Fruit fly (Drosophila melanogaster): ENCODE measurements around the gene Rcc1.

The Rcc1 gene

DNA sequence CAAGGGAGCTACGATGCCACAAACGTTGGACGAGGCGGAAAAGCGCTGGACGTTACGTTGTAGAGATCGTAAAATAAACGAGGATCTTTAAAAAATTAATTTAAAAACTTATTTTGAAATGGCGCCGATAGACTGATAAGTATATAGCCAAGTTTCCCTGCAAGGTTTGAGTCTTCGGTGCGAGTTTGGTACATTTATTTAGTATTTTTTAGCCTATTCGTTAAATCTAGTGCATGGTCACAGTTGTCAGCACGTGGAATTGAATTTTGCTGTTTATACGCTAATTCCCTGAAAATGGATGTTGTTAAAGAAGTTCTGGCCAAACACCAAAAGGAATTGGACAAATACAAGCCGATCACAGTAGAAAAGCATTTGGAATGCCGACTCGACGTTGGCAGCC lies 33.3 kb downstream of the Rcc1 start, which contains the start of gene CG32409 (continued):
- TF ChIP-seq CG9609 (GFP tag; optimal IDR thresholded peaks at IDR 0.05) (no peak), Dad (GFP tag; optimal IDR thresholded peaks at IDR 0.05) (no peak), CG10274 (GFP tag; optimal IDR thresholded peaks at IDR 0.05) (no peak), Adf1 (GFP tag; IDR thresholded peaks at IDR 0.05) (no peak), Ets97D (GFP tag; optimal IDR thresholded peaks at IDR 0.05) (peak; percentile 66), Lhr (GFP tag; optimal IDR thresholded peaks at IDR 0.05) (peak; percentile 72), nmo (GFP tag; optimal IDR thresholded peaks at IDR 0.05) (peak; percentile 44), Sry-δ (GFP tag; optimal IDR thresholded peaks at IDR 0.05) (peak; percentile 74), pita (GFP tag; optimal IDR thresholded peaks at IDR 0.05) (peak; percentile 68), CG2116 (GFP tag; optimal IDR thresholded peaks at IDR 0.05) (peak; percentile 68)

DNA sequence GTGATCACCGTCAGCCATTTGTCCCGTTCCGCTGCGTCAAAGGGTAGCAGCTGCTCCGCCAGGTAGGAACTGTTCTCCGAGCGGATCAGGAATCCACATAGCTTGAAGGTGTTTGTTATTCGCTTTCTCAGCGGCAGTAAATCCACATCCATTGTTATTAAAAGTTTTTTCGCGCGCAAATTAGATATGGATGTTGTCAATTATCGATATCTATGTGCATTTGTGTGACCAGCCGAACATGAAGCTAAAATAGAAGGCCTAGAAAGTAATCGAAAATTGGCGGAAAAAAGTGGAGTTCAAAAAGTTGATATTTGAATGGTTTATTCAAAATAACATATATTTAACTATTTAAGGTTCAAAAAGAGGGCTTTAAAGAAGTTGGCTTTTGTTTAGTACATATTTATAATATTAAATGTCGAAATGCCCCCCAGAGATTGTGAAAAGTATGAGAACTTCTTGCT lies 35.3 kb downstream of the Rcc1 start, which contains the start of the genes PolE2 and CG5592:
TSS of gene PolE2 (minus strand) at position 208 of the 461 bp plus-strand sequence.
TSS of gene CG5592 (plus strand) at position 411 of the 461 bp plus-strand sequence.
- TF ChIP-seq chinmo (GFP tag; IDR thresholded peaks at IDR 0.05; ENCODE audit: partially characterized antibody) (0 out of 4 replicates have a peak, but pooled peaks have one; percentile 46), CG11398 (GFP tag; optimal IDR thresholded peaks at IDR 0.05) (no peak), danr (GFP tag; IDR thresholded peaks at IDR 0.05) (no peak), CG16813 (GFP tag; IDR thresholded peaks at IDR 0.05; ENCODE audit: partially characterized antibody) (0 out of 3 replicates have a peak, but pooled peaks have one; percentile 32), gt (GFP tag; IDR thresholded peaks at IDR 0.05) (no peak), CG8388 (GFP tag; optimal IDR thresholded peaks at IDR 0.05) (no peak), Usf (GFP tag; optimal IDR thresholded peaks at IDR 0.05) (no peak), CG2116 (GFP tag; optimal IDR thresholded peaks at IDR 0.05) (peak; percentile 83), Atf-2 (GFP tag; optimal IDR thresholded peaks at IDR 0.05) (no peak), unc-4 (GFP tag; IDR thresholded peaks at IDR 0.05; ENCODE audit: partially characterized antibody) (peak; percentile 58), Xrp1 (GFP tag; IDR thresholded peaks at IDR 0.05) (no peak), pita (GFP tag; optimal IDR thresholded peaks at IDR 0.05) (no peak), Dek (tag; optimal IDR thresholded peaks at IDR 0.05) (no peak), corto (GFP tag; optimal IDR thresholded peaks at IDR 0.05) (no peak), CrebB (tag; optimal IDR thresholded peaks at IDR 0.05) (no peak), Opbp (GFP tag; IDR thresholded peaks at IDR 0.05; ENCODE audit: partially characterized antibody) (peak; percentile 9; the same call in 1 of the 3 replicates), crc (GFP tag; optimal IDR thresholded peaks at IDR 0.05) (no peak), Dip2 (GFP tag; IDR thresholded peaks at IDR 0.05) (no peak), Sin3A (optimal IDR thresholded peaks at IDR 0.05) (no peak), CG7357 (GFP tag; IDR thresholded peaks at IDR 0.05) (no peak), Fer2 (tag; optimal IDR thresholded peaks at IDR 0.05) (no peak), CG13775 (GFP tag; optimal IDR thresholded peaks at IDR 0.05) (no peak), NfI (GFP tag; optimal IDR thresholded peaks at IDR 0.05) (no peak), al (GFP tag; IDR thresholded peaks at IDR 0.05) (no peak), Optix (GFP tag; IDR thresholded peaks at IDR 0.05) (no peak), ac (GFP tag; optimal IDR thresholded peaks at IDR 0.05) (no peak), HmgD (GFP tag; optimal IDR thresholded peaks at IDR 0.05) (no peak), Six4 (GFP tag; optimal IDR thresholded peaks at IDR 0.05) (no peak), CG42726 (GFP tag; IDR thresholded peaks at IDR 0.05; ENCODE audit: partially characterized antibody) (peak; percentile 27; the same call in 1 of the 2 replicates), CG34224 (GFP tag; IDR thresholded peaks at IDR 0.05; ENCODE audit: partially characterized antibody) (peak; percentile 43; the same call in 1 of the 3 replicates), Dip3 (GFP tag; optimal IDR thresholded peaks at IDR 0.05) (no peak), CG3281 (GFP tag; optimal IDR thresholded peaks at IDR 0.05) (no peak), nerfin-2 (GFP tag; IDR thresholded peaks at IDR 0.05; ENCODE audit: partially characterized antibody) (0 out of 2 replicates have a peak, but pooled peaks have one; percentile 22), CG10321 (GFP tag; IDR thresholded peaks at IDR 0.05) (no peak), ken (GFP tag; IDR thresholded peaks at IDR 0.05) (no peak), sisA (GFP tag; IDR thresholded peaks at IDR 0.05) (no peak), lbe (GFP tag; optimal IDR thresholded peaks at IDR 0.05) (no peak), insv (GFP tag; optimal IDR thresholded peaks at IDR 0.05) (no peak), Med (GFP tag) (peak; percentile 42), pzg (GFP tag; optimal IDR thresholded peaks at IDR 0.05) (peak; percentile 79), zf30C (GFP tag; optimal IDR thresholded peaks at IDR 0.05) (no peak)

All from whole organism, embryonic.